Worm (Caenorhabditis elegans): ENCODE measurements around the gene srh-71.

- TF ChIP-seq unc-62 (GFP tag; optimal IDR thresholded peaks at IDR 0.05) (no peak), ZK546.5 (tag; optimal IDR thresholded peaks at IDR 0.05) (no peak), nhr-237 (tag; optimal IDR thresholded peaks at IDR 0.05) (no peak), peb-1 (tag; optimal IDR thresholded peaks at IDR 0.05) (no peak), snpc-4 (tag; optimal IDR thresholded peaks at IDR 0.05) (no peak), ztf-11 (tag; optimal IDR thresholded peaks at IDR 0.05) (no peak)
These were observed 25.1 kb downstream of the srh-71 start for ce11 chrII:3148404-3148803.
